Fruit fly (Drosophila melanogaster) whole organism, embryonic: ENCODE measurements around the gene barc.

Source experiments
- ATbp ChIP-seq: fragments of 200-800 bp; sonication (Bioruptor generic); optimal IDR thresholded peaks from 2 replicates; lab custom pipeline; 2017; ENCODE audit warnings: missing biosample characterization, mild to moderate bottlenecking, missing genetic modification characterization, missing genetic modification reagents
- BEAF-32 ChIP-seq: fragments of 200-800 bp; sonication (Bioruptor generic); optimal IDR thresholded peaks from 3 replicates; lab custom pipeline; 2017; ENCODE audit warnings: missing biosample characterization, missing genetic modification characterization, mild to moderate bottlenecking, moderate library complexity, missing genetic modification reagents
- CG12155 ChIP-seq: fragments of 200-800 bp; sonication (Bioruptor generic); optimal IDR thresholded peaks from 3 replicates; lab custom pipeline; 2016; ENCODE audit warnings: missing biosample characterization, missing genetic modification characterization
- CG14050 ChIP-seq: fragments of 200-800 bp; sonication (Bioruptor generic); IDR thresholded peaks from 3 replicates; pipeline ENCODE4 v1.3.6; 2022; ENCODE audit warnings: missing biosample characterization, missing genetic modification characterization
- CG14710 ChIP-seq: fragments of 200-800 bp; sonication (Bioruptor generic); optimal IDR thresholded peaks from 3 replicates; lab custom pipeline; 2019; ENCODE audit warnings: missing biosample characterization, mild to moderate bottlenecking, missing genetic modification characterization, moderate library complexity
- CG15479 ChIP-seq: fragments of 200-800 bp; sonication (Bioruptor generic); optimal IDR thresholded peaks from 3 replicates; lab custom pipeline; 2019; ENCODE audit warnings: missing biosample characterization, mild to moderate bottlenecking, missing genetic modification characterization, moderate library complexity
- CG15514 ChIP-seq: fragments of 200-800 bp; sonication (Bioruptor generic); optimal IDR thresholded peaks from 3 replicates; lab custom pipeline; 2017; ENCODE audit warnings: missing biosample characterization, missing genetic modification characterization, mild to moderate bottlenecking, moderate library complexity, missing genetic modification reagents
- CG16815 ChIP-seq: fragments of 200-800 bp; sonication (Bioruptor generic); optimal IDR thresholded peaks from 3 replicates; lab custom pipeline; 2017; ENCODE audit warnings: missing biosample characterization, mild to moderate bottlenecking, missing genetic modification characterization
- CG17186 ChIP-seq: fragments of 200-800 bp; sonication (Bioruptor generic); optimal IDR thresholded peaks from 3 replicates; lab custom pipeline; 2017; ENCODE audit warnings: missing biosample characterization, missing genetic modification reagents, missing genetic modification characterization
- CG1792 ChIP-seq: fragments of 200-800 bp; sonication (Bioruptor generic); optimal IDR thresholded peaks from 2 replicates; lab custom pipeline; 2016; ENCODE audit warnings: missing biosample characterization, missing genetic modification characterization
- CG31388 ChIP-seq: fragments of 200-800 bp; sonication (Bioruptor generic); optimal IDR thresholded peaks from 2 replicates; lab custom pipeline; 2016; ENCODE audit warnings: missing biosample characterization, missing genetic modification characterization
- CG3163 ChIP-seq: fragments of 200-800 bp; sonication (Bioruptor generic); optimal IDR thresholded peaks from 3 replicates; lab custom pipeline; 2016; ENCODE audit warnings: missing biosample characterization, missing genetic modification characterization
- CG32532 ChIP-seq: fragments of 200-800 bp; sonication (Bioruptor generic); IDR thresholded peaks from 2 replicates; pipeline ENCODE4 v1.3.6; 2022; ENCODE audit warnings: missing biosample characterization, missing genetic modification characterization
- CG32772 ChIP-seq: fragments of 200-800 bp; sonication (Bioruptor generic); IDR thresholded peaks from 2 replicates; pipeline ENCODE4 v1.3.6; 2022; ENCODE audit warnings: missing biosample characterization, missing genetic modification characterization
- CG34376 ChIP-seq: fragments of 200-800 bp; sonication (Bioruptor generic); optimal IDR thresholded peaks from 2 replicates; lab custom pipeline; 2018; ENCODE audit warnings: missing biosample characterization, mild to moderate bottlenecking, missing genetic modification characterization
- CG3847 ChIP-seq: fragments of 200-800 bp; sonication (Bioruptor generic); IDR thresholded peaks from 2 replicates; pipeline ENCODE4 v1.3.6; 2022; ENCODE audit warnings: missing biosample characterization, missing genetic modification characterization
- CG6765 ChIP-seq: fragments of 200-800 bp; sonication (Bioruptor generic); optimal IDR thresholded peaks from 3 replicates; lab custom pipeline; 2017; ENCODE audit warnings: missing biosample characterization, mild to moderate bottlenecking, missing genetic modification characterization
- CG9609 ChIP-seq: fragments of 200-800 bp; sonication (Bioruptor generic); optimal IDR thresholded peaks from 3 replicates; lab custom pipeline; 2016; ENCODE audit warnings: missing biosample characterization, missing genetic modification characterization
- CG9876 ChIP-seq: fragments of 200-800 bp; sonication (Bioruptor generic); optimal IDR thresholded peaks from 2 replicates; lab custom pipeline; 2016; ENCODE audit warnings: missing biosample characterization, missing genetic modification characterization
- CG9932 ChIP-seq: fragments of 200-800 bp; sonication (Bioruptor generic); IDR thresholded peaks from 2 replicates; pipeline ENCODE4 v1.3.6; 2022; ENCODE audit warnings: missing biosample characterization, missing genetic modification characterization
- Deaf1 ChIP-seq: fragments of 200-800 bp; optimal IDR thresholded peaks from 3 replicates; lab custom pipeline; 2019; ENCODE audit warnings: missing biosample characterization, mild to moderate bottlenecking, missing genetic modification characterization, moderate library complexity
- Dip2 ChIP-seq: fragments of 200-800 bp; sonication (Bioruptor generic); IDR thresholded peaks from 2 replicates; pipeline ENCODE4 v1.3.6; 2022; ENCODE audit warnings: missing biosample characterization, missing genetic modification characterization
- Ets65A ChIP-seq: fragments of 200-800 bp; sonication (Bioruptor generic); peaks from one replicate; lab custom pipeline; 2016; ENCODE audit warnings: missing biosample characterization, missing genetic modification characterization
- Mad ChIP-seq: fragments of 200-800 bp; sonication (Bioruptor generic); optimal IDR thresholded peaks from 2 replicates; lab custom pipeline; 2016; ENCODE audit warnings: missing biosample characterization, missing genetic modification characterization
- NC2α ChIP-seq: fragments of 200-800 bp; sonication (Bioruptor generic); optimal IDR thresholded peaks from 2 replicates; lab custom pipeline; 2016; ENCODE audit warnings: missing biosample characterization, missing genetic modification characterization
- NFAT ChIP-seq: fragments of 200-800 bp; sonication (Bioruptor generic); IDR thresholded peaks from 2 replicates; pipeline ENCODE4 v1.3.6; 2022; ENCODE audit warnings: missing biosample characterization, missing genetic modification characterization
- Rx ChIP-seq: fragments of 200-800 bp; sonication (Bioruptor generic); IDR thresholded peaks from 2 replicates; pipeline ENCODE4 v1.3.6; 2022; ENCODE audit warnings: missing biosample characterization, missing genetic modification characterization
- Side ChIP-seq: fragments of 200-800 bp; sonication (Bioruptor generic); optimal IDR thresholded peaks from 2 replicates; lab custom pipeline; 2016; ENCODE audit warnings: missing biosample characterization, missing genetic modification characterization
- Sox102F ChIP-seq: fragments of 200-800 bp; sonication (Bioruptor generic); optimal IDR thresholded peaks from 2 replicates; lab custom pipeline; 2018; ENCODE audit warnings: missing biosample characterization, mild to moderate bottlenecking, missing genetic modification characterization, moderate library complexity
- Ssrp ChIP-seq: fragments of 200-800 bp; sonication (Bioruptor generic); optimal IDR thresholded peaks from 2 replicates; lab custom pipeline; 2018; ENCODE audit warnings: missing biosample characterization, mild to moderate bottlenecking, missing genetic modification characterization, moderate library complexity
- Trl ChIP-seq, 3 experiments: fragments of >200 bp in 2 of 3; fragments of 200-800 bp in 1 of 3; sonication (Bioruptor generic) in 1 of 3; optimal IDR thresholded peaks; 2 replicates in 1 of 3; 3 replicates in 2 of 3; lab custom pipeline; 2016 to 2017; ENCODE audit warnings: missing biosample characterization in 1 of 3, missing genetic modification characterization in 1 of 3
- al ChIP-seq: fragments of 200-800 bp; sonication (Bioruptor generic); IDR thresholded peaks from 2 replicates; pipeline ENCODE4 v1.3.6; 2022; ENCODE audit warnings: missing biosample characterization, missing genetic modification characterization
- ap ChIP-seq: fragments of 200-800 bp; sonication (Bioruptor generic); IDR thresholded peaks from 2 replicates; pipeline ENCODE4 v1.3.6; 2022; ENCODE audit warnings: missing biosample characterization, missing genetic modification characterization
- bbx ChIP-seq: fragments of 200-800 bp; sonication (Bioruptor generic); IDR thresholded peaks from 2 replicates; pipeline ENCODE4 v1.3.6; 2022; ENCODE audit warnings: missing biosample characterization, missing genetic modification characterization; ENCODE audit not compliant: partially characterized antibody
- cas ChIP-seq: fragments of 200-800 bp; sonication (Bioruptor generic); IDR thresholded peaks from 2 replicates; pipeline ENCODE4 v1.3.6; 2022; ENCODE audit warnings: missing biosample characterization, missing genetic modification characterization
- cg ChIP-seq: fragments of 200-800 bp; sonication (Bioruptor generic); optimal IDR thresholded peaks from 3 replicates; lab custom pipeline; 2019; ENCODE audit warnings: missing biosample characterization, mild to moderate bottlenecking, missing genetic modification characterization, moderate library complexity
- chm ChIP-seq: fragments of 200-800 bp; sonication (Bioruptor generic); IDR thresholded peaks from 2 replicates; pipeline ENCODE4 v1.3.6; 2022; ENCODE audit warnings: missing biosample characterization, missing genetic modification characterization
- crc ChIP-seq: fragments of 200-800 bp; sonication (Bioruptor generic); optimal IDR thresholded peaks from 2 replicates; lab custom pipeline; 2016; ENCODE audit warnings: missing biosample characterization, missing genetic modification characterization
- croc ChIP-seq: fragments of 200-800 bp; sonication (Bioruptor generic); conservative IDR thresholded peaks from 3 replicates; pipeline ENCODE4 v1.3.6; 2022; ENCODE audit warnings: missing biosample characterization, missing genetic modification characterization
- da ChIP-seq: fragments of 200-800 bp; sonication (Bioruptor generic); optimal IDR thresholded peaks from 2 replicates; lab custom pipeline; 2016; ENCODE audit warnings: missing biosample characterization, missing genetic modification characterization
- fru ChIP-seq: fragments of >200 bp; optimal IDR thresholded peaks from 2 replicates; lab custom pipeline; 2017
- gcm2 ChIP-seq: fragments of 200-800 bp; sonication (Bioruptor generic); optimal IDR thresholded peaks from 2 replicates; lab custom pipeline; 2016; ENCODE audit warnings: missing biosample characterization, missing genetic modification characterization
- gt ChIP-seq: fragments of 200-800 bp; sonication (Bioruptor generic); IDR thresholded peaks from 2 replicates; pipeline ENCODE4 v1.3.6; 2022; ENCODE audit warnings: missing biosample characterization, missing genetic modification characterization
- nmo ChIP-seq: fragments of 200-800 bp; sonication (Bioruptor generic); optimal IDR thresholded peaks from 2 replicates; lab custom pipeline; 2018; ENCODE audit warnings: missing biosample characterization, mild to moderate bottlenecking, missing genetic modification characterization, moderate library complexity
- pzg ChIP-seq: fragments of 200-800 bp; sonication (Bioruptor generic); optimal IDR thresholded peaks from 3 replicates; lab custom pipeline; 2018; ENCODE audit warnings: missing biosample characterization, mild to moderate bottlenecking, missing genetic modification characterization, moderate library complexity
- sc ChIP-seq, 3 experiments: fragments of >200 bp in 2 of 3; fragments of 200-800 bp in 1 of 3; sonication (Bioruptor generic) in 1 of 3; optimal IDR thresholded peaks; 2 replicates in 2 of 3; 3 replicates in 1 of 3; lab custom pipeline; 2017; ENCODE audit warnings: mild to moderate bottlenecking in 1 of 3, missing biosample characterization in 1 of 3, missing genetic modification characterization in 1 of 3, missing genetic modification reagents in 1 of 3
- sens ChIP-seq: fragments of 200-800 bp; sonication (Bioruptor generic); peaks from one replicate; lab custom pipeline; 2016; ENCODE audit warnings: missing biosample characterization, missing genetic modification characterization
- sim ChIP-seq: fragments of 200-800 bp; sonication (Bioruptor generic); IDR thresholded peaks from 2 replicates; pipeline ENCODE4 v1.3.6; 2022; ENCODE audit warnings: missing biosample characterization, missing genetic modification characterization
- slbo ChIP-seq: fragments of 200-800 bp; sonication (Bioruptor generic); IDR thresholded peaks from 2 replicates; pipeline ENCODE4 v1.3.6; 2022; ENCODE audit warnings: missing biosample characterization, missing genetic modification characterization
- wor ChIP-seq: fragments of 200-800 bp; sonication (Bioruptor generic); IDR thresholded peaks from 2 replicates; pipeline ENCODE4 v1.3.6; 2022; ENCODE audit warnings: missing biosample characterization, missing genetic modification characterization
- zfh1 ChIP-seq: fragments of 200-800 bp; sonication (Bioruptor generic); IDR thresholded peaks from 3 replicates; pipeline ENCODE4 v1.3.6; 2022; ENCODE audit warnings: missing biosample characterization, missing genetic modification characterization
- zfh2 ChIP-seq: fragments of 200-800 bp; sonication (Bioruptor generic); optimal IDR thresholded peaks from 2 replicates; lab custom pipeline; 2016; ENCODE audit warnings: missing biosample characterization, missing genetic modification characterization

Gene barc

dm6 chr3L:21479636-21480035 lies 46.7 kb upstream of the barc start (continued):
- TF ChIP-seq gt (no peak), Side (peak; percentile 1), Sox102F (GFP tag; lab: Kevin White, UChicago) (no peak), CG32772 (GFP tag; lab: Robert Waterston, UW) (peak; percentile 36; the same call in 1 of the 2 replicates), al (GFP tag; lab: Robert Waterston, UW) (no peak), NFAT (GFP tag; lab: Robert Waterston, UW) (no peak), cas (no peak), CG1792 (GFP tag; lab: Kevin White, UChicago) (no peak), da (GFP tag; lab: Kevin White, UChicago) (no peak), zfh1 (GFP tag; lab: Robert Waterston, UW) (peak; percentile 62; the same call in 1 of the 3 replicates), Ssrp (tag; lab: Kevin White, UChicago) (no peak), BEAF-32 (GFP tag; lab: Kevin White, UChicago) (no peak), nmo (peak; percentile 33), CG14710 (tag; lab: Kevin White, UChicago) (peak; percentile 3), Trl (optimal IDR thresholded peaks at IDR 0.05; lab: Kevin White, UChicago) (peak; percentile 72 to 86), Trl (GFP tag; optimal IDR thresholded peaks at IDR 0.05; lab: Kevin White, UChicago) (peak; percentile 41), CG32532 (0 out of 2 replicates have a peak, but pooled peaks have one; percentile 14), pzg (no peak), Dip2 (GFP tag; lab: Robert Waterston, UW) (no peak), CG3847 (no peak), fru (lab: Kevin White, UChicago) (no peak), chm (GFP tag; lab: Robert Waterston, UW) (peak; percentile 73), CG9609 (GFP tag; lab: Kevin White, UChicago) (no peak), Mad (no peak), ATbp (GFP tag; lab: Kevin White, UChicago) (peak; percentile 78), NC2α (GFP tag; lab: Kevin White, UChicago) (no peak), bbx (GFP tag; lab: Robert Waterston, UW) (peak; percentile 23; the same call in 1 of the 2 replicates), croc (peak; percentile 17; the same call in 2 of the 3 replicates), sim (GFP tag; lab: Robert Waterston, UW) (0 out of 2 replicates have a peak, but pooled peaks have one; percentile 14), Ets65A (GFP tag; lab: Kevin White, UChicago) (peak; percentile 23), zfh2 (GFP tag; lab: Kevin White, UChicago) (no peak), CG14050 (GFP tag; lab: Robert Waterston, UW) (peak; percentile 16; the same call in 1 of the 3 replicates), sc (optimal IDR thresholded peaks at IDR 0.05; lab: Kevin White, UChicago) (no peak), sc (GFP tag; optimal IDR thresholded peaks at IDR 0.05; lab: Kevin White, UChicago) (peak; percentile 30), CG12155 (GFP tag; lab: Kevin White, UChicago) (no peak), CG9932 (no peak), crc (no peak), Rx (GFP tag; lab: Robert Waterston, UW) (no peak), CG34376 (no peak), CG15479 (GFP tag; lab: Kevin White, UChicago) (no peak), CG31388 (GFP tag; lab: Kevin White, UChicago) (no peak), CG6765 (GFP tag; lab: Kevin White, UChicago) (peak; percentile 11), gcm2 (GFP tag; lab: Kevin White, UChicago) (no peak), CG9876 (no peak), cg (GFP tag; lab: Kevin White, UChicago) (peak; percentile 99), CG3163 (GFP tag; lab: Kevin White, UChicago) (peak; percentile 63), slbo (no peak), sens (GFP tag; lab: Kevin White, UChicago) (peak; percentile 90), CG15514 (GFP tag; lab: Kevin White, UChicago) (peak; percentile 1), CG17186 (GFP tag; lab: Kevin White, UChicago) (peak; percentile 51), CG16815 (no peak), Deaf1 (peak; percentile 49), wor (GFP tag; lab: Robert Waterston, UW) (no peak), ap (GFP tag; lab: Robert Waterston, UW) (no peak)
